Fruit fly (Drosophila melanogaster) whole organism, embryonic: ENCODE results near the gene CG5188.

Source experiments
- Ada2b ChIP-seq: fragments of 200-800 bp; sonication (Bioruptor generic); IDR thresholded peaks from 2 replicates; pipeline ENCODE4 v1.3.6; 2022; ENCODE audit warnings: missing biosample characterization, missing genetic modification characterization
- Asciz ChIP-seq: fragments of 200-800 bp; sonication (Bioruptor generic); optimal IDR thresholded peaks from 2 replicates; lab custom pipeline; 2017; ENCODE audit warnings: missing biosample characterization, mild to moderate bottlenecking, missing genetic modification characterization, missing genetic modification reagents
- Atf6 ChIP-seq: fragments of 200-800 bp; sonication (Bioruptor generic); IDR thresholded peaks from 2 replicates; pipeline ENCODE4 v1.3.6; 2022; ENCODE audit warnings: missing biosample characterization, missing genetic modification characterization
- CG10959 ChIP-seq: fragments of 200-800 bp; sonication (Bioruptor generic); IDR thresholded peaks from 2 replicates; pipeline ENCODE4 v1.3.6; 2022; ENCODE audit warnings: missing biosample characterization, missing genetic modification characterization
- CG11456 ChIP-seq: fragments of 200-800 bp; sonication (Bioruptor generic); IDR thresholded peaks from 3 replicates; pipeline ENCODE4 v1.3.6; 2022; ENCODE audit warnings: missing biosample characterization, missing genetic modification characterization
- CG11723 ChIP-seq: fragments of 200-800 bp; sonication (Bioruptor generic); optimal IDR thresholded peaks from 2 replicates; lab custom pipeline; 2017; ENCODE audit warnings: missing biosample characterization, mild to moderate bottlenecking, missing genetic modification characterization
- CG12744 ChIP-seq: fragments of 200-800 bp; sonication (Bioruptor generic); optimal IDR thresholded peaks from 2 replicates; lab custom pipeline; 2016; ENCODE audit warnings: missing biosample characterization, missing genetic modification characterization
- CG15073 ChIP-seq: fragments of 200-800 bp; sonication (Bioruptor generic); optimal IDR thresholded peaks from 2 replicates; lab custom pipeline; 2016; ENCODE audit warnings: missing biosample characterization, missing genetic modification characterization
- CG16863 ChIP-seq: fragments of 200-800 bp; sonication (Bioruptor generic); optimal IDR thresholded peaks from 3 replicates; lab custom pipeline; 2016; ENCODE audit warnings: missing biosample characterization, missing genetic modification characterization
- CG17359 ChIP-seq: fragments of 200-800 bp; sonication (Bioruptor generic); optimal IDR thresholded peaks from 3 replicates; lab custom pipeline; 2018; ENCODE audit warnings: missing biosample characterization, mild to moderate bottlenecking, missing genetic modification characterization, moderate library complexity
- CG17829 ChIP-seq: fragments of 200-800 bp; optimal IDR thresholded peaks from 2 replicates; lab custom pipeline; 2019; ENCODE audit warnings: missing biosample characterization, mild to moderate bottlenecking, missing genetic modification characterization, moderate library complexity
- CG18476 ChIP-seq: fragments of 200-800 bp; sonication (Bioruptor generic); optimal IDR thresholded peaks from 2 replicates; lab custom pipeline; 2016; ENCODE audit warnings: missing biosample characterization, mild to moderate bottlenecking, missing genetic modification characterization
- CG2712 ChIP-seq: fragments of 200-800 bp; optimal IDR thresholded peaks from 3 replicates; lab custom pipeline; 2019; ENCODE audit warnings: missing biosample characterization, mild to moderate bottlenecking, missing genetic modification characterization, moderate library complexity
- CG3163 ChIP-seq: fragments of 200-800 bp; sonication (Bioruptor generic); optimal IDR thresholded peaks from 3 replicates; lab custom pipeline; 2016; ENCODE audit warnings: missing biosample characterization, missing genetic modification characterization
- CG3407 ChIP-seq: fragments of 200-800 bp; sonication (Bioruptor generic); optimal IDR thresholded peaks from 2 replicates; lab custom pipeline; 2018; ENCODE audit warnings: missing biosample characterization, mild to moderate bottlenecking, missing genetic modification characterization
- CG42726 ChIP-seq: fragments of 200-800 bp; sonication (Bioruptor generic); IDR thresholded peaks from 2 replicates; pipeline ENCODE4 v1.3.6; 2022; ENCODE audit warnings: missing biosample characterization, missing genetic modification characterization; ENCODE audit not compliant: partially characterized antibody
- CG43689 ChIP-seq: fragments of 200-800 bp; sonication (Bioruptor generic); IDR thresholded peaks from 2 replicates; pipeline ENCODE4 v1.3.6; 2022; ENCODE audit warnings: missing biosample characterization, missing genetic modification characterization
- CG4404 ChIP-seq: fragments of 200-800 bp; sonication (Bioruptor generic); IDR thresholded peaks from 2 replicates; pipeline ENCODE4 v1.3.6; 2022; ENCODE audit warnings: missing biosample characterization, missing genetic modification characterization
- CG4424 ChIP-seq: fragments of 200-800 bp; sonication (Bioruptor generic); optimal IDR thresholded peaks from 3 replicates; lab custom pipeline; 2016; ENCODE audit warnings: missing biosample characterization, missing genetic modification characterization
- CG6175 ChIP-seq: fragments of 200-800 bp; sonication (Bioruptor generic); IDR thresholded peaks from 3 replicates; pipeline ENCODE4 v1.3.6; 2022; ENCODE audit warnings: missing biosample characterization, missing genetic modification characterization
- CG8924 ChIP-seq: fragments of 200-800 bp; optimal IDR thresholded peaks from 3 replicates; lab custom pipeline; 2019; ENCODE audit warnings: missing biosample characterization, mild to moderate bottlenecking, missing genetic modification characterization, moderate library complexity
- CkIIα-i1 ChIP-seq: fragments of 200-800 bp; sonication (Bioruptor generic); IDR thresholded peaks from 2 replicates; pipeline ENCODE4 v1.3.6; 2022; ENCODE audit warnings: missing biosample characterization, missing genetic modification characterization
- CrebB ChIP-seq: fragments of 200-800 bp; sonication (Bioruptor generic); optimal IDR thresholded peaks from 3 replicates; lab custom pipeline; 2018; ENCODE audit warnings: missing biosample characterization, mild to moderate bottlenecking, missing genetic modification characterization
- D ChIP-seq, 2 experiments: fragments of 200-800 bp in 1 of 2; fragments of >200 bp in 1 of 2; sonication (Bioruptor generic) in 1 of 2; optimal IDR thresholded peaks; 2 replicates in 1 of 2; 3 replicates in 1 of 2; lab custom pipeline; 2017; ENCODE audit warnings: mild to moderate bottlenecking in 1 of 2, missing biosample characterization in 1 of 2, missing genetic modification characterization in 1 of 2, missing genetic modification reagents in 1 of 2
- Dbx ChIP-seq: fragments of 200-800 bp; sonication (Bioruptor generic); IDR thresholded peaks from 3 replicates; pipeline ENCODE4 v1.3.6; 2022; ENCODE audit warnings: missing biosample characterization, missing genetic modification characterization
- Dfd ChIP-seq, 2 experiments: fragments of >200 bp; optimal IDR thresholded peaks; 2 replicates each; lab custom pipeline; 2017; ENCODE audit warnings: missing biosample characterization in 2 of 2, missing genetic modification characterization in 2 of 2
- Dll ChIP-seq: fragments of 200-800 bp; sonication (Bioruptor generic); IDR thresholded peaks from 4 replicates; pipeline ENCODE4 v1.3.6; 2022; ENCODE audit warnings: missing biosample characterization, missing genetic modification characterization; ENCODE audit not compliant: partially characterized antibody
- H15 ChIP-seq: fragments of 200-800 bp; sonication (Bioruptor generic); IDR thresholded peaks from 3 replicates; pipeline ENCODE4 v1.3.6; 2022; ENCODE audit warnings: missing biosample characterization, missing genetic modification characterization
- Med ChIP-seq: fragments of 200-800 bp; sonication (Bioruptor generic); peaks from one replicate; lab custom pipeline; 2016; ENCODE audit warnings: missing biosample characterization, missing genetic modification characterization, mild to moderate bottlenecking, inconsistent platforms, moderate library complexity
- Poxn ChIP-seq: fragments of 200-800 bp; sonication (Bioruptor generic); IDR thresholded peaks from 2 replicates; pipeline ENCODE4 v1.3.6; 2022; ENCODE audit warnings: missing biosample characterization, missing genetic modification characterization
- Ptx1 ChIP-seq: fragments of 200-800 bp; sonication (Bioruptor generic); IDR thresholded peaks from 2 replicates; pipeline ENCODE4 v1.3.6; 2022; ENCODE audit warnings: missing biosample characterization, missing genetic modification characterization
- amos ChIP-seq: fragments of 200-800 bp; sonication (Bioruptor generic); IDR thresholded peaks from 2 replicates; pipeline ENCODE4 v1.3.6; 2022; ENCODE audit warnings: missing biosample characterization, missing genetic modification characterization; ENCODE audit not compliant: partially characterized antibody
- ash1 ChIP-seq: fragments of 200-800 bp; sonication (Bioruptor generic); optimal IDR thresholded peaks from 2 replicates; lab custom pipeline; 2018; ENCODE audit warnings: missing biosample characterization, mild to moderate bottlenecking, missing genetic modification characterization
- bab2 ChIP-seq: fragments of 200-800 bp; sonication (Bioruptor generic); optimal IDR thresholded peaks from 2 replicates; lab custom pipeline; 2016; ENCODE audit warnings: missing biosample characterization, missing genetic modification characterization
- br ChIP-seq: fragments of >200 bp; optimal IDR thresholded peaks from 2 replicates; lab custom pipeline; 2017
- corto ChIP-seq: fragments of 200-800 bp; sonication (Bioruptor generic); optimal IDR thresholded peaks from 2 replicates; lab custom pipeline; 2016; ENCODE audit warnings: missing biosample characterization, mild to moderate bottlenecking, missing genetic modification characterization, moderate library complexity
- dpn ChIP-seq, 2 experiments: fragments of 200-800 bp; sonication (Bioruptor generic); optimal IDR thresholded peaks; 3 replicates each; lab custom pipeline; 2016; ENCODE audit warnings: missing biosample characterization in 2 of 2, missing genetic modification characterization in 2 of 2
- exex ChIP-seq: fragments of 200-800 bp; sonication (Bioruptor generic); optimal IDR thresholded peaks from 4 replicates; lab custom pipeline; 2018; ENCODE audit warnings: missing biosample characterization, mild to moderate bottlenecking, missing genetic modification characterization, moderate library complexity
- gfzf ChIP-seq: fragments of 200-800 bp; sonication (Bioruptor generic); optimal IDR thresholded peaks from 2 replicates; lab custom pipeline; 2016; ENCODE audit warnings: missing biosample characterization, mild to moderate bottlenecking, missing genetic modification characterization, moderate library complexity
- gt ChIP-seq: fragments of 200-800 bp; sonication (Bioruptor generic); IDR thresholded peaks from 2 replicates; pipeline ENCODE4 v1.3.6; 2022; ENCODE audit warnings: missing biosample characterization, missing genetic modification characterization
- hth ChIP-seq: fragments of >200 bp; optimal IDR thresholded peaks from 2 replicates; lab custom pipeline; 2017; ENCODE audit warnings: inconsistent platforms
- inv ChIP-seq: fragments of 200-800 bp; sonication (Bioruptor generic); IDR thresholded peaks from 2 replicates; pipeline ENCODE4 v1.3.6; 2022; ENCODE audit warnings: missing biosample characterization, missing genetic modification characterization; ENCODE audit not compliant: partially characterized antibody
- jing ChIP-seq: fragments of 200-800 bp; sonication (Bioruptor generic); optimal IDR thresholded peaks from 2 replicates; lab custom pipeline; 2018; ENCODE audit warnings: missing biosample characterization, mild to moderate bottlenecking, missing genetic modification characterization
- jumu ChIP-seq: fragments of 200-800 bp; sonication (Bioruptor generic); optimal IDR thresholded peaks from 3 replicates; lab custom pipeline; 2016; ENCODE audit warnings: missing biosample characterization, missing genetic modification characterization
- klu ChIP-seq: fragments of 200-800 bp; sonication (Bioruptor generic); IDR thresholded peaks from 2 replicates; pipeline ENCODE4 v1.3.6; 2022; ENCODE audit warnings: missing biosample characterization, missing genetic modification characterization
- otp ChIP-seq: fragments of 200-800 bp; sonication (Bioruptor generic); IDR thresholded peaks from 3 replicates; pipeline ENCODE4, ENCODE4 v1.3.6; 2022; ENCODE audit warnings: missing biosample characterization, missing genetic modification characterization
- sr ChIP-seq: fragments of 200-800 bp; sonication (Bioruptor generic); IDR thresholded peaks from 3 replicates; pipeline ENCODE4 v1.3.6; 2022; ENCODE audit warnings: missing biosample characterization, missing genetic modification characterization
- tin ChIP-seq: fragments of 200-800 bp; sonication (Bioruptor generic); optimal IDR thresholded peaks from 3 replicates; lab custom pipeline; 2016; ENCODE audit warnings: missing biosample characterization, missing genetic modification characterization
- tll ChIP-seq, 2 experiments: fragments of 200-800 bp in 1 of 2; fragments of >200 bp in 1 of 2; sonication (Bioruptor generic) in 1 of 2; optimal IDR thresholded peaks; 2 replicates each; lab custom pipeline; 2017 to 2019; ENCODE audit warnings: missing biosample characterization in 2 of 2, missing genetic modification characterization in 2 of 2, mild to moderate bottlenecking in 1 of 2, moderate library complexity in 1 of 2
- vnd ChIP-seq: fragments of 200-800 bp; sonication (Bioruptor generic); IDR thresholded peaks from 3 replicates; pipeline ENCODE4 v1.3.6; 2022; ENCODE audit warnings: missing biosample characterization, missing genetic modification characterization; ENCODE audit not compliant: partially characterized antibody
- vvl ChIP-seq: fragments of 200-800 bp; sonication (Bioruptor generic); IDR thresholded peaks from 2 replicates; pipeline ENCODE4 v1.3.6; 2022; ENCODE audit warnings: missing biosample characterization, missing genetic modification characterization
- wek ChIP-seq: fragments of 200-800 bp; sonication (Bioruptor generic); optimal IDR thresholded peaks from 3 replicates; lab custom pipeline; 2018; ENCODE audit warnings: missing biosample characterization, mild to moderate bottlenecking, missing genetic modification characterization, moderate library complexity

The CG5188 gene

DNA sequence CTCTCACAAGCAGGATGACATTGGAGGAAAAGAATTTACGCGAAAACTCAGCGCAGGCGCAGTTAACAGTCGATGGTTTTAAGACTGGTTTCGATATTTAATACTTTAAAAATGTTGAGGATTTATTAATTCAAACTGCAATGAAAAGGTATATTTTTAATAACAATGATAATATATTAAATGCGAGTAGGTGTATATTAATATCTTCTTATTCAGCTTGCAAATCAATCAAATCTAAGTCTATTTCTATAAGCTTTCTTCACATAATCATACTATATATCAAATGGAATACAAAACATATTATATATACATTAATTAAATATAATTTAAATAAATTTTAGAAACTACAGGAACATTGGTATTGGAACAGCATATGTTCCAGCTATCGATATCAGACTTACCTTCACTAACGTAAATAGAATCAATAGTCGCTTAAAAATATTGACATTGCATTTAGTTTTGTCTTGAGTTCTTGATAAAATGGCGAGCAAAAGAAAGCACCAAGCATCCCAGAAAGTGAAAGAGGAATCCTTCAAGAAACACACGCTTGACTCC, 7.1 kb downstream of the CG5188 start, which contains the start of the genes TBC1D16 and holn1 (continued):
- TF ChIP-seq dpn (GFP tag; optimal IDR thresholded peaks at IDR 0.05; lab: Kevin White, UChicago) (no peak), CG42726 (GFP tag; lab: Robert Waterston, UW) (no peak), CG3407 (no peak), sr (GFP tag; lab: Robert Waterston, UW) (no peak), CG11456 (no peak), Dbx (GFP tag; lab: Robert Waterston, UW) (no peak), CG17359 (tag; lab: Kevin White, UChicago) (no peak), CG16863 (GFP tag; lab: Kevin White, UChicago) (no peak), wek (GFP tag; lab: Kevin White, UChicago) (no peak), Dll (GFP tag; lab: Robert Waterston, UW) (peak; percentile 75), tll (GFP tag; optimal IDR thresholded peaks at IDR 0.05; lab: Kevin White, UChicago) (no peak), CG8924 (tag; lab: Kevin White, UChicago) (no peak), exex (tag; lab: Kevin White, UChicago) (no peak), CrebB (tag; lab: Kevin White, UChicago) (no peak), inv (GFP tag; lab: Robert Waterston, UW) (no peak), Poxn (GFP tag; lab: Robert Waterston, UW) (no peak), Ptx1 (GFP tag; lab: Robert Waterston, UW) (no peak), CG15073 (GFP tag; lab: Kevin White, UChicago) (no peak), D (optimal IDR thresholded peaks at IDR 0.05; lab: Kevin White, UChicago) (no peak), D (GFP tag; optimal IDR thresholded peaks at IDR 0.05; lab: Kevin White, UChicago) (no peak), corto (no peak), gt (no peak), Dfd (GFP tag; optimal IDR thresholded peaks at IDR 0.05; lab: Kevin White, UChicago) (no peak), vvl (GFP tag; lab: Robert Waterston, UW) (no peak), CG3163 (no peak), br (lab: Kevin White, UChicago) (no peak), CG17829 (peak; percentile 12), CG4404 (GFP tag; lab: Robert Waterston, UW) (no peak), jing (GFP tag; lab: Kevin White, UChicago) (no peak), vnd (no peak), amos (GFP tag; lab: Robert Waterston, UW) (peak; percentile 55; the same call in 1 of the 2 replicates), CG6175 (GFP tag; lab: Robert Waterston, UW) (no peak), Atf6 (no peak), gfzf (no peak), CkIIα-i1 (no peak), CG10959 (no peak), CG43689 (no peak), bab2 (GFP tag; lab: Kevin White, UChicago) (no peak), jumu (no peak), CG4424 (GFP tag; lab: Kevin White, UChicago) (no peak), Ada2b (GFP tag; lab: Robert Waterston, UW) (no peak), otp (no peak), CG2712 (peak; percentile 30), CG18476 (GFP tag; lab: Kevin White, UChicago) (no peak), tin (GFP tag; lab: Kevin White, UChicago) (no peak), CG11723 (GFP tag; lab: Kevin White, UChicago) (no peak), hth (no peak), H15 (GFP tag; lab: Robert Waterston, UW) (no peak), CG12744 (GFP tag; lab: Kevin White, UChicago) (no peak), Asciz (GFP tag; lab: Kevin White, UChicago) (no peak), ash1 (GFP tag; lab: Kevin White, UChicago) (no peak), klu (no peak), Med (GFP tag; lab: Kevin White, UChicago) (no peak)
